Worm (Caenorhabditis elegans) whole organism, mixed stage, embryonic: Measurements from ENCODE around the gene Y59H11AM.4.

ENCODE experiments used
- M03D4.4 ChIP-seq: sonication (generic microtip); optimal IDR thresholded peaks from 2 replicates; lab custom pipeline; 2017; ENCODE audit warnings: mild to moderate bottlenecking, missing genetic modification characterization, missing compliant biosample characterization
- blmp-1 ChIP-seq: fragments of 150-350 bp; optimal IDR thresholded peaks from 2 replicates; lab custom pipeline; 2014; ENCODE audit warnings: missing biosample characterization, missing genetic modification characterization
- ceh-39 ChIP-seq: fragments of 150-350 bp; optimal IDR thresholded peaks from 2 replicates; lab custom pipeline; 2014; ENCODE audit warnings: missing biosample characterization, missing genetic modification characterization
- ceh-43 ChIP-seq: fragments of 200-800 bp; sonication (Bioruptor generic); optimal IDR thresholded peaks from 2 replicates; lab custom pipeline; 2018; ENCODE audit warnings: mild to moderate bottlenecking, missing genetic modification characterization, moderate library complexity, missing compliant biosample characterization
- ces-1 ChIP-seq: fragments of 150-350 bp; optimal IDR thresholded peaks from 2 replicates; lab custom pipeline; 2014; ENCODE audit warnings: missing biosample characterization, missing genetic modification reagents, missing genetic modification characterization
- cnd-1 ChIP-seq: fragments of 200-800 bp; sonication (Bioruptor generic); optimal IDR thresholded peaks from 2 replicates; lab custom pipeline; 2018; ENCODE audit warnings: mild to moderate bottlenecking, missing genetic modification characterization, missing compliant biosample characterization
- elt-1 ChIP-seq: sonication (generic microtip); optimal IDR thresholded peaks from 2 replicates; lab custom pipeline; 2017; ENCODE audit warnings: missing genetic modification characterization, mild to moderate bottlenecking, missing compliant biosample characterization, antibody characterized with exemption, moderate library complexity, borderline replicate concordance; ENCODE audit not compliant: insufficient read depth
- elt-3 ChIP-seq: fragments of 150-350 bp; optimal IDR thresholded peaks from 2 replicates; lab custom pipeline; 2014; ENCODE audit warnings: missing biosample characterization, missing genetic modification characterization
- flh-1 ChIP-seq: fragments of 200-800 bp; sonication (Bioruptor generic); optimal IDR thresholded peaks from 2 replicates; lab custom pipeline; 2018; ENCODE audit warnings: mild to moderate bottlenecking, missing genetic modification characterization, moderate library complexity, missing compliant biosample characterization
- ham-2 ChIP-seq: fragments of 200-800 bp; sonication (Bioruptor generic); optimal IDR thresholded peaks from 2 replicates; lab custom pipeline; 2018; ENCODE audit warnings: mild to moderate bottlenecking, missing genetic modification characterization, missing compliant biosample characterization
- hlh-1 ChIP-seq: fragments of 150-350 bp; optimal IDR thresholded peaks from 2 replicates; lab custom pipeline; 2014; ENCODE audit warnings: missing biosample characterization, missing genetic modification reagents, missing genetic modification characterization
- lin-13 ChIP-seq: fragments of 150-350 bp; optimal IDR thresholded peaks from 2 replicates; lab custom pipeline; 2014; ENCODE audit warnings: missing biosample characterization, missing genetic modification characterization
- lin-32 ChIP-seq: fragments of 200-800 bp; sonication (Bioruptor generic); optimal IDR thresholded peaks from 2 replicates; lab custom pipeline; 2018; ENCODE audit warnings: mild to moderate bottlenecking, missing genetic modification characterization, missing compliant biosample characterization
- lsy-2 ChIP-seq: fragments of 150-350 bp; optimal IDR thresholded peaks from 2 replicates; lab custom pipeline; 2014; ENCODE audit warnings: missing biosample characterization, missing genetic modification characterization
- mab-5 ChIP-seq: fragments of 150-350 bp; optimal IDR thresholded peaks from 2 replicates; lab custom pipeline; 2014; ENCODE audit warnings: missing biosample characterization, missing genetic modification characterization
- mep-1 ChIP-seq: fragments of 150-350 bp; optimal IDR thresholded peaks from 2 replicates; lab custom pipeline; 2017; ENCODE audit warnings: missing biosample characterization, missing genetic modification reagents, missing genetic modification characterization, inconsistent platforms
- mls-2 ChIP-seq: sonication (generic microtip); optimal IDR thresholded peaks from 2 replicates; lab custom pipeline; 2016; ENCODE audit warnings: mild to moderate bottlenecking, missing genetic modification characterization, moderate library complexity, missing compliant biosample characterization
- nhr-12 ChIP-seq: fragments of 150-350 bp; optimal IDR thresholded peaks from 2 replicates; lab custom pipeline; 2014; ENCODE audit warnings: missing biosample characterization, missing genetic modification characterization
- nhr-2 ChIP-seq: fragments of 150-350 bp; optimal IDR thresholded peaks from 2 replicates; lab custom pipeline; 2014; ENCODE audit warnings: missing biosample characterization, missing genetic modification characterization
- nhr-237 ChIP-seq: fragments of 150-350 bp; optimal IDR thresholded peaks from 2 replicates; lab custom pipeline; 2014; ENCODE audit warnings: missing biosample characterization, missing genetic modification characterization
- nhr-28 ChIP-seq: fragments of 150-350 bp; optimal IDR thresholded peaks from 2 replicates; lab custom pipeline; 2014; ENCODE audit warnings: missing biosample characterization, missing genetic modification characterization
- nhr-76 ChIP-seq: sonication (generic microtip); optimal IDR thresholded peaks from 2 replicates; lab custom pipeline; 2017; ENCODE audit warnings: missing biosample characterization, missing genetic modification characterization
- pha-4 ChIP-seq: fragments of 150-350 bp; optimal IDR thresholded peaks from 2 replicates; lab custom pipeline; 2018; ENCODE audit warnings: missing biosample characterization, missing genetic modification reagents, missing genetic modification characterization
- sptf-1 ChIP-seq: sonication (generic microtip); optimal IDR thresholded peaks from 2 replicates; lab custom pipeline; 2017; ENCODE audit warnings: mild to moderate bottlenecking, missing genetic modification characterization, moderate library complexity, missing compliant biosample characterization
- tbx-8 ChIP-seq: fragments of 200-800 bp; sonication (Bioruptor generic); optimal IDR thresholded peaks from 2 replicates; lab custom pipeline; 2018; ENCODE audit warnings: mild to moderate bottlenecking, missing genetic modification characterization, moderate library complexity, missing compliant biosample characterization
- unc-120 ChIP-seq: sonication (generic microtip); optimal IDR thresholded peaks from 2 replicates; lab custom pipeline; 2017; ENCODE audit warnings: missing genetic modification characterization, missing compliant biosample characterization; ENCODE audit not compliant: poor library complexity, severe bottlenecking
- unc-62 ChIP-seq: fragments of 150-350 bp; optimal IDR thresholded peaks from 2 replicates; lab custom pipeline; 2014; ENCODE audit warnings: missing biosample characterization, missing genetic modification reagents, missing genetic modification characterization
- zip-8 ChIP-seq: fragments of 150-350 bp; optimal IDR thresholded peaks from 2 replicates; lab custom pipeline; 2014; ENCODE audit warnings: missing biosample characterization, missing genetic modification characterization
- ztf-11 ChIP-seq: fragments of 150-350 bp; optimal IDR thresholded peaks from 2 replicates; lab custom pipeline; 2014; ENCODE audit warnings: missing biosample characterization, missing genetic modification characterization

Gene Y59H11AM.4

ce11 chrIV:8527598-8528012 lies 42.5 kb downstream of the Y59H11AM.4 start:
- TF ChIP-seq nhr-28 (no peak), unc-62 (GFP tag; lab: Kevin White, UChicago) (peak; percentile 35), unc-120 (tag; lab: Kevin White, UChicago) (peak; percentile 22), M03D4.4 (tag; lab: Kevin White, UChicago) (no peak), sptf-1 (tag; lab: Kevin White, UChicago) (no peak), ham-2 (GFP tag; lab: Kevin White, UChicago) (no peak), elt-3 (tag; lab: Kevin White, UChicago) (peak; percentile 69), nhr-2 (tag; lab: Kevin White, UChicago) (no peak), nhr-12 (tag; lab: Kevin White, UChicago) (no peak)

- TF ChIP-seq hlh-1 (tag; lab: Kevin White, UChicago), result no peak
- TF ChIP-seq elt-3 (tag; lab: Kevin White, UChicago), result no peak
- no peak for TF ChIP-seq ceh-43 (GFP tag; lab: Kevin White, UChicago)
- no peak for TF ChIP-seq nhr-237 (tag; lab: Kevin White, UChicago)
- no peak for TF ChIP-seq ceh-39 (tag; lab: Kevin White, UChicago)
- no peak for TF ChIP-seq zip-8 (tag; lab: Kevin White, UChicago)
- no peak for TF ChIP-seq unc-62 (GFP tag; lab: Kevin White, UChicago)
- TF ChIP-seq M03D4.4 (tag; lab: Kevin White, UChicago), result no peak
- TF ChIP-seq tbx-8 (GFP tag; lab: Kevin White, UChicago), result no peak
- no peak for TF ChIP-seq lin-32
- TF ChIP-seq pha-4 (tag; lab: Kevin White, UChicago), result no peak
- no peak for TF ChIP-seq lsy-2 (tag; lab: Kevin White, UChicago)
- TF ChIP-seq nhr-76 (tag; lab: Kevin White, UChicago), result no peak
- no peak for TF ChIP-seq cnd-1 (tag; lab: Kevin White, UChicago)
- no peak for TF ChIP-seq nhr-28
- TF ChIP-seq flh-1, result no peak
- TF ChIP-seq blmp-1 (tag; lab: Kevin White, UChicago), result no peak
- no peak for TF ChIP-seq lin-13 (tag; lab: Kevin White, UChicago)
- no peak for TF ChIP-seq mls-2 (tag; lab: Kevin White, UChicago)
These were observed 43.6 kb downstream of the Y59H11AM.4 start for ce11 chrIV:8526579-8526978.

- TF ChIP-seq lin-32 (no peak), unc-62 (GFP tag; lab: Kevin White, UChicago) (peak; percentile 70), unc-120 (tag; lab: Kevin White, UChicago) (peak; percentile 47), hlh-1 (tag; lab: Kevin White, UChicago) (peak; percentile 55)
These were observed 44.1 kb downstream of the Y59H11AM.4 start for ce11 chrIV:8526050-8526449.

- TF ChIP-seq ztf-11 (no peak), mab-5 (no peak), unc-62 (GFP tag; lab: Kevin White, UChicago) (no peak), unc-120 (tag; lab: Kevin White, UChicago) (no peak)
These were observed 46.2 kb downstream of the Y59H11AM.4 start for ce11 chrIV:8523981-8524380.

ce11 chrIV:8520594-8520993 lies 49.6 kb downstream of the Y59H11AM.4 start, which contains the start of gene pkg-2:
TSS of gene pkg-2 (plus strand) at chrIV:8520894.
- no peak for TF ChIP-seq ztf-11
- TF ChIP-seq blmp-1 (tag; lab: Kevin White, UChicago), result no peak
- TF ChIP-seq elt-3 (tag; lab: Kevin White, UChicago), result no peak
- TF ChIP-seq hlh-1 (tag; lab: Kevin White, UChicago), result no peak
- no peak for TF ChIP-seq M03D4.4 (tag; lab: Kevin White, UChicago)
- TF ChIP-seq mep-1 (tag; lab: Kevin White, UChicago), result no peak
- no peak for TF ChIP-seq lsy-2 (tag; lab: Kevin White, UChicago)
- no peak for TF ChIP-seq elt-1 (tag; lab: Kevin White, UChicago)
- no peak for TF ChIP-seq mab-5
- no peak for TF ChIP-seq mls-2 (tag; lab: Kevin White, UChicago)
- TF ChIP-seq pha-4 (tag; lab: Kevin White, UChicago), result no peak
- TF ChIP-seq cnd-1 (tag; lab: Kevin White, UChicago), result no peak
- TF ChIP-seq ces-1, result no peak
- no peak for TF ChIP-seq ceh-43 (GFP tag; lab: Kevin White, UChicago)
